ENCODE assay signal across 3 fruit fly cellular contexts in genomic region chr3L:3387619-3388018, dm6.
TF ChIP-seq lines count a peak whose summit lies in the region.

No protein-coding gene starts in this region.

- no peak for TF ChIP-seq CTCF in whole organism, embryonic (GFP tag; optimal IDR thresholded peaks at IDR 0.05; lab: Kevin White, UChicago)

TF ChIP-seq in whole organism, embryonic, 481 proteins besides CTCF, POLR2A, EP300 and RAD21:
- TF ChIP-seq hb (GFP tag; IDR thresholded peaks at IDR 0.05; lab: Robert Waterston, UW; ENCODE audit: partially characterized antibody) (no peak), CG2712 (tag; optimal IDR thresholded peaks at IDR 0.05; lab: Kevin White, UChicago) (peak; percentile 90), CG11247 (GFP tag; IDR thresholded peaks at IDR 0.05; lab: Robert Waterston, UW) (no peak), CG11456 (GFP tag; IDR thresholded peaks at IDR 0.05; lab: Robert Waterston, UW) (no peak), CG18476 (GFP tag; optimal IDR thresholded peaks at IDR 0.05; lab: Kevin White, UChicago) (no peak), vvl (GFP tag; IDR thresholded peaks at IDR 0.05; lab: Robert Waterston, UW) (peak; percentile 83), CG11093 (GFP tag; IDR thresholded peaks at IDR 0.05; lab: Robert Waterston, UW) (no peak), Taf1 (GFP tag; IDR thresholded peaks at IDR 0.05; lab: Robert Waterston, UW) (no peak), H15 (GFP tag; IDR thresholded peaks at IDR 0.05; lab: Robert Waterston, UW) (no peak), CG8924 (tag; optimal IDR thresholded peaks at IDR 0.05; lab: Kevin White, UChicago) (no peak), twi (tag; optimal IDR thresholded peaks at IDR 0.05; lab: Kevin White, UChicago) (peak; percentile 23), CG6854 (GFP tag; optimal IDR thresholded peaks at IDR 0.05; lab: Kevin White, UChicago) (no peak), CG4360 (GFP tag; IDR thresholded peaks at IDR 0.05; lab: Robert Waterston, UW) (peak; percentile 98), sc (optimal IDR thresholded peaks at IDR 0.05; lab: Kevin White, UChicago) (no peak), sc (GFP tag; optimal IDR thresholded peaks at IDR 0.05; lab: Kevin White, UChicago) (no peak), kni (GFP tag; optimal IDR thresholded peaks at IDR 0.05; lab: Kevin White, UChicago) (peak; percentile 9), HmgZ (tag; optimal IDR thresholded peaks at IDR 0.05; lab: Kevin White, UChicago) (no peak), Pdp1 (GFP tag; optimal IDR thresholded peaks at IDR 0.05; lab: Kevin White, UChicago) (peak in 1 of 2 experiments; percentile 26), h (optimal IDR thresholded peaks at IDR 0.05; lab: Kevin White, UChicago) (no peak), CG14965 (GFP tag; optimal IDR thresholded peaks at IDR 0.05; lab: Kevin White, UChicago; ENCODE audit: borderline replicate concordance) (no peak), kah (GFP tag; optimal IDR thresholded peaks at IDR 0.05; lab: Kevin White, UChicago) (no peak), tna (GFP tag; IDR thresholded peaks at IDR 0.05; lab: Robert Waterston, UW; ENCODE audit: partially characterized antibody) (no peak), Kr (GFP tag; optimal IDR thresholded peaks at IDR 0.05; lab: Kevin White, UChicago) (no peak)

TF ChIP-seq in whole organism, prepupa, 60 proteins besides CTCF, POLR2A, EP300 and RAD21:
- TF ChIP-seq eg (GFP tag; IDR thresholded peaks at IDR 0.05; lab: Robert Waterston, UW) (no peak), CG6792 (GFP tag; optimal IDR thresholded peaks at IDR 0.05; lab: Kevin White, UChicago) (no peak), Eip78C (GFP tag; lab: Kevin White, UChicago) (peak; percentile 12)

TF ChIP-seq in whole organism, pupa, 21 proteins besides CTCF, POLR2A, EP300 and RAD21:
- TF ChIP-seq CG34367 (tag; optimal IDR thresholded peaks at IDR 0.05; lab: Kevin White, UChicago) (no peak), CG8301 (tag; optimal IDR thresholded peaks at IDR 0.05; lab: Kevin White, UChicago) (peak; percentile 22)
